Fruit fly (Drosophila melanogaster) whole organism, embryonic: ENCODE results near the gene CG43693.

ENCODE experiments used
- B-H1 ChIP-seq: fragments of 200-800 bp; sonication (Bioruptor generic); IDR thresholded peaks from 3 replicates; pipeline ENCODE4 v1.3.6; 2022; ENCODE audit warnings: missing biosample characterization, missing genetic modification characterization
- CG1024 ChIP-seq: fragments of 200-800 bp; sonication (Bioruptor generic); IDR thresholded peaks from 2 replicates; pipeline ENCODE4 v1.3.6; 2022; ENCODE audit warnings: missing biosample characterization, missing genetic modification characterization
- CG10274 ChIP-seq: fragments of 200-800 bp; sonication (Bioruptor generic); optimal IDR thresholded peaks from 3 replicates; lab custom pipeline; 2017; ENCODE audit warnings: missing biosample characterization, mild to moderate bottlenecking, missing genetic modification characterization
- CG11398 ChIP-seq: fragments of 200-800 bp; sonication (Bioruptor generic); optimal IDR thresholded peaks from 2 replicates; lab custom pipeline; 2016; ENCODE audit warnings: missing biosample characterization, missing genetic modification characterization
- CG12659 ChIP-seq: fragments of 200-800 bp; sonication (Bioruptor generic); optimal IDR thresholded peaks from 3 replicates; lab custom pipeline; 2017; ENCODE audit warnings: mild to moderate bottlenecking, missing biosample characterization, missing genetic modification reagents, missing genetic modification characterization
- CG14050 ChIP-seq: fragments of 200-800 bp; sonication (Bioruptor generic); IDR thresholded peaks from 3 replicates; pipeline ENCODE4 v1.3.6; 2022; ENCODE audit warnings: missing biosample characterization, missing genetic modification characterization
- CG15269 ChIP-seq: fragments of 200-800 bp; sonication (Bioruptor generic); optimal IDR thresholded peaks from 2 replicates; lab custom pipeline; 2018; ENCODE audit warnings: missing biosample characterization, mild to moderate bottlenecking, missing genetic modification characterization, moderate library complexity
- CG17612 ChIP-seq: fragments of 200-800 bp; sonication (Bioruptor generic); IDR thresholded peaks from 2 replicates; pipeline ENCODE4 v1.3.6; 2022; ENCODE audit warnings: missing biosample characterization, missing genetic modification characterization
- CG1792 ChIP-seq: fragments of 200-800 bp; sonication (Bioruptor generic); optimal IDR thresholded peaks from 2 replicates; lab custom pipeline; 2016; ENCODE audit warnings: missing biosample characterization, missing genetic modification characterization
- CG18262 ChIP-seq: fragments of 200-800 bp; optimal IDR thresholded peaks from 3 replicates; lab custom pipeline; 2019; ENCODE audit warnings: missing biosample characterization, mild to moderate bottlenecking, missing genetic modification characterization, moderate library complexity
- CG33213 ChIP-seq: fragments of 200-800 bp; sonication (Bioruptor generic); optimal IDR thresholded peaks from 3 replicates; lab custom pipeline; 2016; ENCODE audit warnings: missing biosample characterization, missing genetic modification characterization
- CG3407 ChIP-seq: fragments of 200-800 bp; sonication (Bioruptor generic); optimal IDR thresholded peaks from 2 replicates; lab custom pipeline; 2018; ENCODE audit warnings: missing biosample characterization, mild to moderate bottlenecking, missing genetic modification characterization
- CG4404 ChIP-seq: fragments of 200-800 bp; sonication (Bioruptor generic); IDR thresholded peaks from 2 replicates; pipeline ENCODE4 v1.3.6; 2022; ENCODE audit warnings: missing biosample characterization, missing genetic modification characterization
- CG6272 ChIP-seq: fragments of 200-800 bp; sonication (Bioruptor generic); IDR thresholded peaks from 2 replicates; pipeline ENCODE4 v1.3.6; 2022; ENCODE audit warnings: missing biosample characterization, missing genetic modification characterization
- CG6765 ChIP-seq: fragments of 200-800 bp; sonication (Bioruptor generic); optimal IDR thresholded peaks from 3 replicates; lab custom pipeline; 2017; ENCODE audit warnings: missing biosample characterization, mild to moderate bottlenecking, missing genetic modification characterization
- CG6813 ChIP-seq: fragments of 200-800 bp; sonication (Bioruptor generic); optimal IDR thresholded peaks from 2 replicates; lab custom pipeline; 2017; ENCODE audit warnings: missing biosample characterization, missing genetic modification characterization, mild to moderate bottlenecking, moderate library complexity, missing genetic modification reagents
- CG8281 ChIP-seq: fragments of 200-800 bp; sonication (Bioruptor generic); optimal IDR thresholded peaks from 2 replicates; lab custom pipeline; 2018; ENCODE audit warnings: missing biosample characterization, mild to moderate bottlenecking, missing genetic modification characterization, moderate library complexity
- CG8359 ChIP-seq: fragments of 200-800 bp; sonication (Bioruptor generic); optimal IDR thresholded peaks from 2 replicates; lab custom pipeline; 2017; ENCODE audit warnings: missing biosample characterization, mild to moderate bottlenecking, missing genetic modification characterization, borderline replicate concordance
- CG9797 ChIP-seq: fragments of 200-800 bp; sonication (Bioruptor generic); optimal IDR thresholded peaks from 3 replicates; lab custom pipeline; 2018; ENCODE audit warnings: missing biosample characterization, mild to moderate bottlenecking, missing genetic modification characterization
- CkIIα-i1 ChIP-seq: fragments of 200-800 bp; sonication (Bioruptor generic); IDR thresholded peaks from 2 replicates; pipeline ENCODE4 v1.3.6; 2022; ENCODE audit warnings: missing biosample characterization, missing genetic modification characterization
- ERR ChIP-seq: fragments of 200-800 bp; sonication (Bioruptor generic); optimal IDR thresholded peaks from 2 replicates; lab custom pipeline; 2016; ENCODE audit warnings: missing biosample characterization, missing genetic modification characterization
- H15 ChIP-seq: fragments of 200-800 bp; sonication (Bioruptor generic); IDR thresholded peaks from 3 replicates; pipeline ENCODE4 v1.3.6; 2022; ENCODE audit warnings: missing biosample characterization, missing genetic modification characterization
- HHEX ChIP-seq: fragments of 200-800 bp; sonication (Bioruptor generic); optimal IDR thresholded peaks from 3 replicates; lab custom pipeline; 2017; ENCODE audit warnings: missing biosample characterization, mild to moderate bottlenecking, missing genetic modification characterization, missing genetic modification reagents
- HLH54F ChIP-seq: fragments of 200-800 bp; sonication (Bioruptor generic); optimal IDR thresholded peaks from 3 replicates; lab custom pipeline; 2016; ENCODE audit warnings: missing biosample characterization, missing genetic modification characterization
- HmgZ ChIP-seq: fragments of 200-800 bp; sonication (Bioruptor generic); optimal IDR thresholded peaks from 2 replicates; lab custom pipeline; 2018; ENCODE audit warnings: missing biosample characterization, mild to moderate bottlenecking, missing genetic modification characterization
- Hsf ChIP-seq: fragments of 200-800 bp; sonication (Bioruptor generic); optimal IDR thresholded peaks from 3 replicates; lab custom pipeline; 2016; ENCODE audit warnings: missing biosample characterization, missing genetic modification characterization
- Lpt ChIP-seq: fragments of >200 bp; optimal IDR thresholded peaks from 2 replicates; lab custom pipeline; 2018; ENCODE audit warnings: missing biosample characterization, missing genetic modification characterization
- NK7.1 ChIP-seq: fragments of 200-800 bp; sonication (Bioruptor generic); optimal IDR thresholded peaks from 3 replicates; lab custom pipeline; 2016; ENCODE audit warnings: missing biosample characterization, missing genetic modification characterization
- Nf-YA ChIP-seq: fragments of 200-800 bp; sonication (Bioruptor generic); IDR thresholded peaks from 2 replicates; pipeline ENCODE4 v1.3.6; 2022; ENCODE audit warnings: missing biosample characterization, missing genetic modification characterization
- NfI ChIP-seq: fragments of 200-800 bp; sonication (Bioruptor generic); optimal IDR thresholded peaks from 3 replicates; lab custom pipeline; 2018; ENCODE audit warnings: missing biosample characterization, mild to moderate bottlenecking, missing genetic modification characterization, moderate library complexity
- Rx ChIP-seq: fragments of 200-800 bp; sonication (Bioruptor generic); IDR thresholded peaks from 2 replicates; pipeline ENCODE4 v1.3.6; 2022; ENCODE audit warnings: missing biosample characterization, missing genetic modification characterization
- Side ChIP-seq: fragments of 200-800 bp; sonication (Bioruptor generic); optimal IDR thresholded peaks from 2 replicates; lab custom pipeline; 2016; ENCODE audit warnings: missing biosample characterization, missing genetic modification characterization
- Spps ChIP-seq: fragments of 200-800 bp; sonication (Bioruptor generic); optimal IDR thresholded peaks from 2 replicates; lab custom pipeline; 2018; ENCODE audit warnings: missing biosample characterization, mild to moderate bottlenecking, missing genetic modification characterization
- YL-1 ChIP-seq: fragments of 200-800 bp; sonication (Bioruptor generic); optimal IDR thresholded peaks from 3 replicates; lab custom pipeline; 2017; ENCODE audit warnings: missing biosample characterization, mild to moderate bottlenecking, missing genetic modification characterization
- bowl ChIP-seq: fragments of 200-800 bp; sonication (Bioruptor generic); IDR thresholded peaks from 2 replicates; pipeline ENCODE4 v1.3.6; 2022; ENCODE audit warnings: missing biosample characterization, missing genetic modification characterization
- cas ChIP-seq: fragments of 200-800 bp; sonication (Bioruptor generic); IDR thresholded peaks from 2 replicates; pipeline ENCODE4 v1.3.6; 2022; ENCODE audit warnings: missing biosample characterization, missing genetic modification characterization
- crc ChIP-seq: fragments of 200-800 bp; sonication (Bioruptor generic); optimal IDR thresholded peaks from 2 replicates; lab custom pipeline; 2016; ENCODE audit warnings: missing biosample characterization, missing genetic modification characterization
- cwo ChIP-seq: fragments of 200-800 bp; sonication (Bioruptor generic); optimal IDR thresholded peaks from 3 replicates; lab custom pipeline; 2017; ENCODE audit warnings: missing biosample characterization, missing genetic modification characterization, mild to moderate bottlenecking, moderate library complexity, missing genetic modification reagents
- dimm ChIP-seq: fragments of 200-800 bp; sonication (Bioruptor generic); IDR thresholded peaks from 2 replicates; pipeline ENCODE4 v1.3.6; 2022; ENCODE audit warnings: missing biosample characterization, missing genetic modification characterization
- grau ChIP-seq: fragments of 200-800 bp; optimal IDR thresholded peaks from 3 replicates; lab custom pipeline; 2019; ENCODE audit warnings: missing biosample characterization, mild to moderate bottlenecking, missing genetic modification characterization, moderate library complexity
- lilli ChIP-seq: fragments of 200-800 bp; sonication (Bioruptor generic); optimal IDR thresholded peaks from 3 replicates; lab custom pipeline; 2016; ENCODE audit warnings: missing biosample characterization, missing genetic modification characterization
- pnt ChIP-seq: fragments of 200-800 bp; sonication (Bioruptor generic); optimal IDR thresholded peaks from 3 replicates; lab custom pipeline; 2016; ENCODE audit warnings: missing biosample characterization, missing genetic modification characterization
- prd ChIP-seq, 3 experiments: fragments of >200 bp in 2 of 3; fragments of 200-800 bp in 1 of 3; sonication (Bioruptor generic) in 1 of 3; optimal IDR thresholded peaks in 2 of 3; IDR thresholded peaks in 1 of 3; 2 replicates in 2 of 3; 3 replicates in 1 of 3; pipeline versions ENCODE4 v1.3.6 to Lab custom; 2017 to 2022; ENCODE audit warnings: missing biosample characterization in 1 of 3, missing genetic modification characterization in 1 of 3
- pzg ChIP-seq: fragments of 200-800 bp; sonication (Bioruptor generic); optimal IDR thresholded peaks from 3 replicates; lab custom pipeline; 2018; ENCODE audit warnings: missing biosample characterization, mild to moderate bottlenecking, missing genetic modification characterization, moderate library complexity
- sc ChIP-seq, 3 experiments: fragments of >200 bp in 2 of 3; fragments of 200-800 bp in 1 of 3; sonication (Bioruptor generic) in 1 of 3; optimal IDR thresholded peaks; 2 replicates in 2 of 3; 3 replicates in 1 of 3; lab custom pipeline; 2017; ENCODE audit warnings: mild to moderate bottlenecking in 1 of 3, missing biosample characterization in 1 of 3, missing genetic modification characterization in 1 of 3, missing genetic modification reagents in 1 of 3
- seq ChIP-seq: fragments of 200-800 bp; sonication (Bioruptor generic); IDR thresholded peaks from 2 replicates; pipeline ENCODE4 v1.3.6; 2022; ENCODE audit warnings: missing biosample characterization, missing genetic modification characterization
- sisA ChIP-seq: fragments of 200-800 bp; sonication (Bioruptor generic); IDR thresholded peaks from 2 replicates; pipeline ENCODE4 v1.3.6; 2022; ENCODE audit warnings: missing biosample characterization, missing genetic modification characterization
- sr ChIP-seq: fragments of 200-800 bp; sonication (Bioruptor generic); IDR thresholded peaks from 3 replicates; pipeline ENCODE4 v1.3.6; 2022; ENCODE audit warnings: missing biosample characterization, missing genetic modification characterization
- vfl ChIP-seq: fragments of 200-800 bp; sonication (Bioruptor generic); optimal IDR thresholded peaks from 2 replicates; lab custom pipeline; 2016; ENCODE audit warnings: missing biosample characterization, missing genetic modification characterization
- zfh2 ChIP-seq: fragments of 200-800 bp; sonication (Bioruptor generic); optimal IDR thresholded peaks from 2 replicates; lab custom pipeline; 2016; ENCODE audit warnings: missing biosample characterization, missing genetic modification characterization

Gene CG43693

dm6 chr3L:11091943-11092609 is 40.9 kb upstream of the CG43693 start (continued):
- TF ChIP-seq HLH54F (GFP tag; lab: Kevin White, UChicago) (peak; percentile 72), CG17612 (GFP tag; lab: Robert Waterston, UW) (no peak), Rx (GFP tag; lab: Robert Waterston, UW) (0 out of 2 replicates have a peak, but pooled peaks have one; percentile 26), CG6765 (GFP tag; lab: Kevin White, UChicago) (no peak), Hsf (GFP tag; lab: Kevin White, UChicago) (peak; percentile 57), CG14050 (GFP tag; lab: Robert Waterston, UW) (no peak), H15 (peak; percentile 37; the same call in 2 of the 3 replicates), HmgZ (peak; percentile 42), pzg (GFP tag; lab: Kevin White, UChicago) (peak; percentile 41), Lpt (GFP tag; lab: Kevin White, UChicago) (no peak), CG8281 (tag; lab: Kevin White, UChicago) (no peak), sr (GFP tag; lab: Robert Waterston, UW) (peak; percentile 96), CG11398 (GFP tag; lab: Kevin White, UChicago) (no peak), CG18262 (tag; lab: Kevin White, UChicago) (peak; percentile 45), NK7.1 (no peak), grau (peak; percentile 79), CG33213 (GFP tag; lab: Kevin White, UChicago) (peak; percentile 63), lilli (GFP tag; lab: Kevin White, UChicago) (peak; percentile 30), CG6272 (peak; percentile 76), prd (optimal IDR thresholded peaks at IDR 0.05; lab: Kevin White, UChicago) (no peak), prd (GFP tag; IDR thresholded peaks at IDR 0.05; lab: Robert Waterston, UW) (peak; percentile 52), pnt (GFP tag; lab: Kevin White, UChicago) (no peak), CG4404 (0 out of 2 replicates have a peak, but pooled peaks have one; percentile 24), CkIIα-i1 (GFP tag; lab: Robert Waterston, UW) (no peak), ERR (GFP tag; lab: Kevin White, UChicago) (peak; percentile 64), CG9797 (GFP tag; lab: Kevin White, UChicago) (no peak), CG8359 (no peak), NfI (peak; percentile 62), CG10274 (GFP tag; lab: Kevin White, UChicago) (no peak), zfh2 (GFP tag; lab: Kevin White, UChicago) (peak; percentile 51), vfl (GFP tag; lab: Kevin White, UChicago) (peak; percentile 22), Nf-YA (GFP tag; lab: Robert Waterston, UW) (no peak), CG12659 (GFP tag; lab: Kevin White, UChicago) (peak; percentile 61), Spps (tag; lab: Kevin White, UChicago) (no peak), sisA (GFP tag; lab: Robert Waterston, UW) (no peak), seq (GFP tag; lab: Robert Waterston, UW) (no peak), cwo (peak; percentile 54), bowl (no peak), CG15269 (tag; lab: Kevin White, UChicago) (no peak), B-H1 (GFP tag; lab: Robert Waterston, UW) (no peak), CG3407 (GFP tag; lab: Kevin White, UChicago) (peak; percentile 32), crc (GFP tag; lab: Kevin White, UChicago) (peak; percentile 22), CG1792 (GFP tag; lab: Kevin White, UChicago) (peak; percentile 36), CG1024 (GFP tag; lab: Robert Waterston, UW) (no peak), HHEX (GFP tag; lab: Kevin White, UChicago) (peak; percentile 69), YL-1 (GFP tag; lab: Kevin White, UChicago) (peak; percentile 25), CG6813 (GFP tag; lab: Kevin White, UChicago) (peak; percentile 27), Side (GFP tag; lab: Kevin White, UChicago) (peak; percentile 76), dimm (GFP tag; lab: Robert Waterston, UW) (no peak), sc (optimal IDR thresholded peaks at IDR 0.05; lab: Kevin White, UChicago) (no peak), sc (GFP tag; optimal IDR thresholded peaks at IDR 0.05; lab: Kevin White, UChicago) (no peak), cas (GFP tag; lab: Robert Waterston, UW) (no peak)
